Worm (Caenorhabditis elegans): ENCODE results near the gene srt-3.

DNA sequence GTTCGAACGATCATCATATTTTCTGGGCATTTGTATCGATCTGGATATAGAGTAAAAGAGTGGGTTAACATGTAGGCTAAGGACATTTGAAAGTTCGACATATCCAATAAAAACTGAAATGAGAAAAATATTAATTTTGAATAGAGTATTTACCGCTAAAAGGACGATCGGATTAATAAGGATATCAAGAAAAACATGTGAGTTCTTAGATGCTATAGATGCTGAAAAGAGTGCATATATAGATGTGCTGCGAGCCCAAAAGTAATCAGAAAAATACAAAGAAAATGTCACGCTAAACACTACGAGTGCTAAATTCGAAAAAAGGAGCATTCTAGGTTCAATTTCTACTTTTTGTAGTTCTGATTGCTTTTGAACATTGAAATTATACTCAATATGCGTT lies 17.6 kb downstream of the srt-3 start, which contains the start of gene srt-12:
- TF ChIP-seq sox-2 (GFP tag; IDR thresholded peaks at IDR 0.05) (no peak), unc-55 (GFP tag; optimal IDR thresholded peaks at IDR 0.05) (no peak), pag-3 (tag; optimal IDR thresholded peaks at IDR 0.05; ENCODE audit: borderline replicate concordance) (no peak), nhr-11 (tag; optimal IDR thresholded peaks at IDR 0.05) (no peak), fkh-10 (GFP tag; optimal IDR thresholded peaks at IDR 0.05) (no peak)
